Fruit fly (Drosophila melanogaster) whole organism, embryonic: ENCODE measurements around the gene crq.

ENCODE experiments used
- Abd-B ChIP-seq: fragments of 200-800 bp; sonication (Bioruptor generic); optimal IDR thresholded peaks from 2 replicates; lab custom pipeline; 2018; ENCODE audit warnings: missing biosample characterization, mild to moderate bottlenecking, missing genetic modification characterization, moderate library complexity
- Awh ChIP-seq: fragments of 200-800 bp; sonication (Bioruptor generic); IDR thresholded peaks from 2 replicates; pipeline ENCODE4, ENCODE4 v1.3.6; 2022; ENCODE audit warnings: missing biosample characterization, missing genetic modification characterization
- BEAF-32 ChIP-seq: fragments of 200-800 bp; sonication (Bioruptor generic); optimal IDR thresholded peaks from 3 replicates; lab custom pipeline; 2017; ENCODE audit warnings: missing biosample characterization, missing genetic modification characterization, mild to moderate bottlenecking, moderate library complexity, missing genetic modification reagents
- BtbVII ChIP-seq: fragments of 200-800 bp; sonication (Bioruptor generic); optimal IDR thresholded peaks from 3 replicates; lab custom pipeline; 2017; ENCODE audit warnings: missing biosample characterization, mild to moderate bottlenecking, missing genetic modification characterization
- CG11093 ChIP-seq: fragments of 200-800 bp; sonication (Bioruptor generic); IDR thresholded peaks from 3 replicates; pipeline ENCODE4 v1.3.6; 2022; ENCODE audit warnings: missing biosample characterization, missing genetic modification characterization
- CG16779 ChIP-seq: fragments of 200-800 bp; sonication (Bioruptor generic); IDR thresholded peaks from 2 replicates; pipeline ENCODE4 v1.3.6; 2022; ENCODE audit warnings: missing biosample characterization, missing genetic modification characterization
- CG16863 ChIP-seq: fragments of 200-800 bp; sonication (Bioruptor generic); optimal IDR thresholded peaks from 3 replicates; lab custom pipeline; 2016; ENCODE audit warnings: missing biosample characterization, missing genetic modification characterization
- CG17186 ChIP-seq: fragments of 200-800 bp; sonication (Bioruptor generic); optimal IDR thresholded peaks from 3 replicates; lab custom pipeline; 2017; ENCODE audit warnings: missing biosample characterization, missing genetic modification reagents, missing genetic modification characterization
- CG31224 ChIP-seq: fragments of 200-800 bp; sonication (Bioruptor generic); IDR thresholded peaks from 2 replicates; pipeline ENCODE4 v1.3.6; 2022; ENCODE audit warnings: missing biosample characterization, missing genetic modification characterization
- CG31388 ChIP-seq: fragments of 200-800 bp; sonication (Bioruptor generic); optimal IDR thresholded peaks from 2 replicates; lab custom pipeline; 2016; ENCODE audit warnings: missing biosample characterization, missing genetic modification characterization
- CG31441 ChIP-seq: fragments of 200-800 bp; sonication (Bioruptor generic); IDR thresholded peaks from 2 replicates; pipeline ENCODE4 v1.3.6; 2022; ENCODE audit warnings: missing biosample characterization, missing genetic modification characterization
- CG33557 ChIP-seq: fragments of 200-800 bp; sonication (Bioruptor generic); optimal IDR thresholded peaks from 2 replicates; lab custom pipeline; 2019; ENCODE audit warnings: missing biosample characterization, mild to moderate bottlenecking, missing genetic modification characterization, moderate library complexity
- CG4424 ChIP-seq: fragments of 200-800 bp; sonication (Bioruptor generic); optimal IDR thresholded peaks from 3 replicates; lab custom pipeline; 2016; ENCODE audit warnings: missing biosample characterization, missing genetic modification characterization
- CG5245 ChIP-seq: fragments of 200-800 bp; sonication (Bioruptor generic); optimal IDR thresholded peaks from 3 replicates; lab custom pipeline; 2016; ENCODE audit warnings: missing biosample characterization, missing genetic modification characterization
- CG6854 ChIP-seq: fragments of 200-800 bp; sonication (Bioruptor generic); optimal IDR thresholded peaks from 3 replicates; lab custom pipeline; 2017; ENCODE audit warnings: missing biosample characterization, mild to moderate bottlenecking, missing genetic modification characterization
- CG7271 ChIP-seq: fragments of 200-800 bp; sonication (Bioruptor generic); optimal IDR thresholded peaks from 2 replicates; lab custom pipeline; 2018; ENCODE audit warnings: missing biosample characterization, mild to moderate bottlenecking, missing genetic modification characterization, moderate library complexity
- CG8089 ChIP-seq: fragments of 200-800 bp; sonication (Bioruptor generic); optimal IDR thresholded peaks from 3 replicates; lab custom pipeline; 2016; ENCODE audit warnings: missing biosample characterization, missing genetic modification characterization
- CG8281 ChIP-seq: fragments of 200-800 bp; sonication (Bioruptor generic); optimal IDR thresholded peaks from 2 replicates; lab custom pipeline; 2018; ENCODE audit warnings: missing biosample characterization, mild to moderate bottlenecking, missing genetic modification characterization, moderate library complexity
- CG9215 ChIP-seq: fragments of 200-800 bp; sonication (Bioruptor generic); IDR thresholded peaks from 2 replicates; pipeline ENCODE4 v1.3.6; 2022; ENCODE audit warnings: missing biosample characterization, missing genetic modification characterization
- Deaf1 ChIP-seq: fragments of 200-800 bp; optimal IDR thresholded peaks from 3 replicates; lab custom pipeline; 2019; ENCODE audit warnings: missing biosample characterization, mild to moderate bottlenecking, missing genetic modification characterization, moderate library complexity
- Dp ChIP-seq: fragments of 200-800 bp; sonication (Bioruptor generic); optimal IDR thresholded peaks from 2 replicates; lab custom pipeline; 2018; ENCODE audit warnings: missing biosample characterization, mild to moderate bottlenecking, missing genetic modification characterization, moderate library complexity
- E2f1 ChIP-seq: fragments of 200-800 bp; sonication (Bioruptor generic); IDR thresholded peaks from 2 replicates; pipeline ENCODE4 v1.3.6; 2022; ENCODE audit warnings: missing biosample characterization, missing genetic modification characterization
- GATAe ChIP-seq: fragments of 200-800 bp; sonication (Bioruptor generic); conservative IDR thresholded peaks from 2 replicates; pipeline ENCODE4 v1.3.6; 2022; ENCODE audit warnings: missing biosample characterization, missing genetic modification characterization
- HmgD ChIP-seq: fragments of 200-800 bp; sonication (Bioruptor generic); optimal IDR thresholded peaks from 3 replicates; lab custom pipeline; 2016; ENCODE audit warnings: missing biosample characterization, missing genetic modification characterization
- Kr ChIP-seq: fragments of 200-800 bp; sonication (Bioruptor generic); optimal IDR thresholded peaks from 2 replicates; lab custom pipeline; 2017; ENCODE audit warnings: missing biosample characterization, mild to moderate bottlenecking, missing genetic modification characterization
- Lhr ChIP-seq: fragments of 200-800 bp; sonication (Bioruptor generic); optimal IDR thresholded peaks from 3 replicates; lab custom pipeline; 2017; ENCODE audit warnings: mild to moderate bottlenecking, missing biosample characterization, missing genetic modification reagents, missing genetic modification characterization
- Sox100B ChIP-seq: fragments of 200-800 bp; sonication (Bioruptor generic); optimal IDR thresholded peaks from 3 replicates; lab custom pipeline; 2018; ENCODE audit warnings: missing biosample characterization, mild to moderate bottlenecking, missing genetic modification characterization
- Xbp1 ChIP-seq: fragments of 200-800 bp; sonication (Bioruptor generic); optimal IDR thresholded peaks from 3 replicates; lab custom pipeline; 2016; ENCODE audit warnings: missing biosample characterization, mild to moderate bottlenecking, missing genetic modification characterization
- ato ChIP-seq: fragments of 200-800 bp; sonication (Bioruptor generic); IDR thresholded peaks from 2 replicates; pipeline ENCODE4 v1.3.6; 2022; ENCODE audit warnings: missing biosample characterization, missing genetic modification characterization; ENCODE audit not compliant: partially characterized antibody
- bbx ChIP-seq: fragments of 200-800 bp; sonication (Bioruptor generic); IDR thresholded peaks from 2 replicates; pipeline ENCODE4 v1.3.6; 2022; ENCODE audit warnings: missing biosample characterization, missing genetic modification characterization; ENCODE audit not compliant: partially characterized antibody
- btn ChIP-seq: fragments of 200-800 bp; sonication (Bioruptor generic); optimal IDR thresholded peaks from 2 replicates; lab custom pipeline; 2016; ENCODE audit warnings: missing biosample characterization, missing genetic modification characterization
- chm ChIP-seq: fragments of 200-800 bp; sonication (Bioruptor generic); IDR thresholded peaks from 2 replicates; pipeline ENCODE4 v1.3.6; 2022; ENCODE audit warnings: missing biosample characterization, missing genetic modification characterization
- corto ChIP-seq: fragments of 200-800 bp; sonication (Bioruptor generic); optimal IDR thresholded peaks from 2 replicates; lab custom pipeline; 2016; ENCODE audit warnings: missing biosample characterization, mild to moderate bottlenecking, missing genetic modification characterization, moderate library complexity
- crp ChIP-seq, 2 experiments: fragments of 200-800 bp; sonication (Bioruptor generic); optimal IDR thresholded peaks; 2 replicates in 1 of 2; 3 replicates in 1 of 2; lab custom pipeline; 2017; ENCODE audit warnings: missing biosample characterization in 2 of 2, missing genetic modification characterization in 2 of 2, mild to moderate bottlenecking in 1 of 2, moderate library complexity in 1 of 2
- fd3F ChIP-seq: fragments of 200-800 bp; sonication (Bioruptor generic); optimal IDR thresholded peaks from 2 replicates; lab custom pipeline; 2018; ENCODE audit warnings: missing biosample characterization, mild to moderate bottlenecking, missing genetic modification characterization, moderate library complexity
- grn ChIP-seq: fragments of 200-800 bp; sonication (Bioruptor generic); optimal IDR thresholded peaks from 3 replicates; lab custom pipeline; 2017; ENCODE audit warnings: missing biosample characterization, missing genetic modification characterization
- kah ChIP-seq: fragments of 200-800 bp; sonication (Bioruptor generic); optimal IDR thresholded peaks from 2 replicates; lab custom pipeline; 2018; ENCODE audit warnings: missing biosample characterization, mild to moderate bottlenecking, missing genetic modification characterization
- lbe ChIP-seq: fragments of 200-800 bp; sonication (Bioruptor generic); optimal IDR thresholded peaks from 2 replicates; lab custom pipeline; 2016; ENCODE audit warnings: missing biosample characterization, mild to moderate bottlenecking, missing genetic modification characterization
- odd ChIP-seq: fragments of 200-800 bp; sonication (Bioruptor generic); optimal IDR thresholded peaks from 2 replicates; lab custom pipeline; 2017; ENCODE audit warnings: missing biosample characterization, mild to moderate bottlenecking, missing genetic modification characterization
- onecut ChIP-seq: fragments of 200-800 bp; sonication (Bioruptor generic); IDR thresholded peaks from 2 replicates; pipeline ENCODE4 v1.3.6; 2022; ENCODE audit warnings: missing biosample characterization, missing genetic modification characterization
- org-1 ChIP-seq: fragments of 200-800 bp; sonication (Bioruptor generic); optimal IDR thresholded peaks from 2 replicates; lab custom pipeline; 2017; ENCODE audit warnings: missing biosample characterization, missing genetic modification characterization
- pfk ChIP-seq: fragments of 200-800 bp; sonication (Bioruptor generic); optimal IDR thresholded peaks from 2 replicates; lab custom pipeline; 2018; ENCODE audit warnings: missing biosample characterization, mild to moderate bottlenecking, missing genetic modification characterization, moderate library complexity
- sc ChIP-seq, 3 experiments: fragments of >200 bp in 2 of 3; fragments of 200-800 bp in 1 of 3; sonication (Bioruptor generic) in 1 of 3; optimal IDR thresholded peaks; 2 replicates in 2 of 3; 3 replicates in 1 of 3; lab custom pipeline; 2017; ENCODE audit warnings: mild to moderate bottlenecking in 1 of 3, missing biosample characterization in 1 of 3, missing genetic modification characterization in 1 of 3, missing genetic modification reagents in 1 of 3
- scrt ChIP-seq: fragments of 200-800 bp; sonication (Bioruptor generic); optimal IDR thresholded peaks from 2 replicates; lab custom pipeline; 2018; ENCODE audit warnings: missing biosample characterization, mild to moderate bottlenecking, missing genetic modification characterization, moderate library complexity
- sqz ChIP-seq: fragments of 200-800 bp; sonication (Bioruptor generic); optimal IDR thresholded peaks from 3 replicates; lab custom pipeline; 2018; ENCODE audit warnings: missing biosample characterization, mild to moderate bottlenecking, missing genetic modification characterization
- sr ChIP-seq: fragments of 200-800 bp; sonication (Bioruptor generic); IDR thresholded peaks from 3 replicates; pipeline ENCODE4 v1.3.6; 2022; ENCODE audit warnings: missing biosample characterization, missing genetic modification characterization
- tin ChIP-seq: fragments of 200-800 bp; sonication (Bioruptor generic); optimal IDR thresholded peaks from 3 replicates; lab custom pipeline; 2016; ENCODE audit warnings: missing biosample characterization, missing genetic modification characterization
- tx ChIP-seq: fragments of 200-800 bp; sonication (Bioruptor generic); optimal IDR thresholded peaks from 2 replicates; lab custom pipeline; 2016; ENCODE audit warnings: missing biosample characterization, missing genetic modification characterization
- wor ChIP-seq: fragments of 200-800 bp; sonication (Bioruptor generic); IDR thresholded peaks from 2 replicates; pipeline ENCODE4 v1.3.6; 2022; ENCODE audit warnings: missing biosample characterization, missing genetic modification characterization

The crq gene

dm6 chr2L:419620-420184 lies 33.1 kb downstream of the crq start, which contains the start of the genes CG13690 and RpLP1 (continued):
- TF ChIP-seq CG31441 (GFP tag; lab: Robert Waterston, UW) (peak; percentile 85), E2f1 (GFP tag; lab: Robert Waterston, UW) (0 out of 2 replicates have a peak, but pooled peaks have one; percentile 16), lbe (peak; percentile 78), Awh (peak; percentile 50; the same call in 1 of the 2 replicates), CG6854 (GFP tag; lab: Kevin White, UChicago) (peak; percentile 64), chm (GFP tag; lab: Robert Waterston, UW) (peak; percentile 86), CG17186 (GFP tag; lab: Kevin White, UChicago) (peak; percentile 83), corto (GFP tag; lab: Kevin White, UChicago) (peak; percentile 8), odd (GFP tag; lab: Kevin White, UChicago) (peak; percentile 90), BtbVII (GFP tag; lab: Kevin White, UChicago) (peak; percentile 88), CG4424 (GFP tag; lab: Kevin White, UChicago) (peak; percentile 67), Xbp1 (GFP tag; lab: Kevin White, UChicago) (peak; percentile 54), CG31388 (no peak), HmgD (GFP tag; lab: Kevin White, UChicago) (peak; percentile 51), CG8089 (peak; percentile 72), sc (optimal IDR thresholded peaks at IDR 0.05; lab: Kevin White, UChicago) (no peak), sc (GFP tag; optimal IDR thresholded peaks at IDR 0.05; lab: Kevin White, UChicago) (peak; percentile 72), scrt (peak; percentile 81), kah (GFP tag; lab: Kevin White, UChicago) (peak; percentile 76), tin (peak; percentile 26), sr (GFP tag; lab: Robert Waterston, UW) (peak; percentile 61; the same call in 1 of the 3 replicates), CG31224 (GFP tag; lab: Robert Waterston, UW) (no peak), tx (GFP tag; lab: Kevin White, UChicago) (no peak), CG5245 (no peak), CG16863 (GFP tag; lab: Kevin White, UChicago) (peak; percentile 64), GATAe (GFP tag; lab: Robert Waterston, UW) (no peak), pfk (GFP tag; lab: Kevin White, UChicago) (peak; percentile 58), grn (GFP tag; lab: Kevin White, UChicago) (peak; percentile 66), Lhr (GFP tag; lab: Kevin White, UChicago) (peak; percentile 84), CG9215 (no peak), bbx (GFP tag; lab: Robert Waterston, UW) (no peak), btn (no peak), CG7271 (peak; percentile 91), Dp (peak; percentile 88), crp (GFP tag; optimal IDR thresholded peaks at IDR 0.05; lab: Kevin White, UChicago) (peak in 1 of 2 experiments; percentile 44), Kr (peak; percentile 13), BEAF-32 (peak; percentile 58), onecut (peak; percentile 77), CG8281 (peak; percentile 17), org-1 (GFP tag; lab: Kevin White, UChicago) (peak; percentile 67), CG16779 (GFP tag; lab: Robert Waterston, UW) (peak; percentile 58; the same call in 1 of the 2 replicates), CG33557 (GFP tag; lab: Kevin White, UChicago) (peak; percentile 72), ato (GFP tag; lab: Robert Waterston, UW) (0 out of 2 replicates have a peak, but pooled peaks have one; percentile 15), Sox100B (peak; percentile 86), Deaf1 (tag; lab: Kevin White, UChicago) (peak; percentile 50), CG11093 (GFP tag; lab: Robert Waterston, UW) (no peak), sqz (GFP tag; lab: Kevin White, UChicago) (peak; percentile 90), wor (GFP tag; lab: Robert Waterston, UW) (no peak), Abd-B (GFP tag; lab: Kevin White, UChicago) (peak; percentile 43), fd3F (GFP tag; lab: Kevin White, UChicago) (peak; percentile 39)
